Worm (Caenorhabditis elegans) whole organism, L2 larva: ENCODE results near the gene cdh-8.
A peak's percentile ranks its signal among the peaks of the same experiment; 100 is the strongest.

Source experiments
- F13H6.1 ChIP-seq: sonication (generic microtip); optimal IDR thresholded peaks from 2 replicates; lab custom pipeline; 2016; ENCODE audit warnings: missing genetic modification characterization, missing compliant biosample characterization
- R02D3.7 ChIP-seq: fragments of 150-350 bp; optimal IDR thresholded peaks from 2 replicates; lab custom pipeline; 2014; ENCODE audit warnings: missing biosample characterization, missing genetic modification characterization
- Y55F3AM.14 ChIP-seq: fragments of 200-800 bp; sonication (Bioruptor generic); optimal IDR thresholded peaks from 2 replicates; lab custom pipeline; 2018; ENCODE audit warnings: mild to moderate bottlenecking, missing genetic modification characterization, missing compliant biosample characterization
- ZK546.5 ChIP-seq: sonication (generic microtip); optimal IDR thresholded peaks from 2 replicates; lab custom pipeline; 2017; ENCODE audit warnings: missing biosample characterization, missing genetic modification characterization
- aly-2 ChIP-seq: fragments of 150-350 bp; optimal IDR thresholded peaks from 2 replicates; lab custom pipeline; 2014; ENCODE audit warnings: missing biosample characterization, missing genetic modification characterization
- ama-1 ChIP-seq: fragments of 150-350 bp; optimal IDR thresholded peaks from 2 replicates; lab custom pipeline; 2018; ENCODE audit warnings: inconsistent platforms
- blmp-1 ChIP-seq: sonication (generic microtip); optimal IDR thresholded peaks from 2 replicates; lab custom pipeline; 2017; ENCODE audit warnings: missing genetic modification characterization, mild to moderate bottlenecking, missing compliant biosample characterization, antibody characterized with exemption, moderate library complexity; ENCODE audit not compliant: insufficient read depth
- ceh-16 ChIP-seq: fragments of 150-350 bp; optimal IDR thresholded peaks from 2 replicates; lab custom pipeline; 2014; ENCODE audit warnings: missing biosample characterization, missing genetic modification characterization
- ceh-82 ChIP-seq: fragments of 150-350 bp; optimal IDR thresholded peaks from 2 replicates; lab custom pipeline; 2014; ENCODE audit warnings: missing biosample characterization, missing genetic modification characterization
- crh-2 ChIP-seq: sonication (generic microtip); optimal IDR thresholded peaks from 2 replicates; lab custom pipeline; 2017; ENCODE audit warnings: missing biosample characterization, missing genetic modification characterization
- elt-3 ChIP-seq: sonication (generic microtip); optimal IDR thresholded peaks from 2 replicates; lab custom pipeline; 2017; ENCODE audit warnings: missing biosample characterization, missing genetic modification characterization
- fos-1 ChIP-seq: fragments of 150-350 bp; optimal IDR thresholded peaks from 2 replicates; lab custom pipeline; 2014; ENCODE audit warnings: missing biosample characterization, missing genetic modification characterization
- gmeb-1 ChIP-seq: fragments of 150-350 bp; optimal IDR thresholded peaks from 2 replicates; lab custom pipeline; 2014; ENCODE audit warnings: missing biosample characterization, missing genetic modification characterization
- lin-11 ChIP-seq: fragments of 150-350 bp; sonication (generic microtip); optimal IDR thresholded peaks from 2 replicates; lab custom pipeline; 2014; ENCODE audit warnings: missing biosample characterization, missing genetic modification characterization, inconsistent platforms, mixed read lengths
- lin-13 ChIP-seq: fragments of 150-350 bp; optimal IDR thresholded peaks from 2 replicates; lab custom pipeline; 2014; ENCODE audit warnings: missing biosample characterization, missing genetic modification reagents, missing genetic modification characterization
- lsy-2 ChIP-seq, 2 experiments: fragments of 150-350 bp in 1 of 2; sonication (generic microtip) in 1 of 2; optimal IDR thresholded peaks; 2 replicates each; lab custom pipeline; 2014 to 2017; ENCODE audit warnings: missing biosample characterization in 2 of 2, missing genetic modification characterization in 2 of 2
- mdl-1 ChIP-seq, 2 experiments: fragments of 150-350 bp in 1 of 2; sonication (generic microtip) in 1 of 2; optimal IDR thresholded peaks; 2 replicates each; lab custom pipeline; 2017; ENCODE audit warnings: missing biosample characterization in 2 of 2, missing genetic modification characterization in 2 of 2
- nhr-10 ChIP-seq: sonication (generic microtip); optimal IDR thresholded peaks from 2 replicates; lab custom pipeline; 2017; ENCODE audit warnings: missing biosample characterization, missing genetic modification characterization
- nhr-11 ChIP-seq: fragments of 150-350 bp; optimal IDR thresholded peaks from 2 replicates; lab custom pipeline; 2014; ENCODE audit warnings: missing biosample characterization, missing genetic modification characterization
- nhr-129 ChIP-seq: fragments of 150-350 bp; optimal IDR thresholded peaks from 2 replicates; lab custom pipeline; 2014; ENCODE audit warnings: missing biosample characterization, missing genetic modification characterization
- nhr-21 ChIP-seq: fragments of 150-350 bp; optimal IDR thresholded peaks from 2 replicates; lab custom pipeline; 2014; ENCODE audit warnings: missing biosample characterization, missing genetic modification characterization
- nhr-237 ChIP-seq: fragments of 150-350 bp; optimal IDR thresholded peaks from 2 replicates; lab custom pipeline; 2014; ENCODE audit warnings: missing biosample characterization, missing genetic modification characterization
- nhr-6 ChIP-seq: fragments of 150-350 bp; optimal IDR thresholded peaks from 2 replicates; lab custom pipeline; 2014; ENCODE audit warnings: missing biosample characterization, missing genetic modification characterization
- nhr-77 ChIP-seq: fragments of 150-350 bp; optimal IDR thresholded peaks from 2 replicates; lab custom pipeline; 2014; ENCODE audit warnings: missing biosample characterization, missing genetic modification characterization
- peb-1 ChIP-seq: fragments of 150-350 bp; optimal IDR thresholded peaks from 2 replicates; lab custom pipeline; 2014; ENCODE audit warnings: missing biosample characterization, missing genetic modification characterization
- sem-4 ChIP-seq: fragments of 150-350 bp; optimal IDR thresholded peaks from 2 replicates; lab custom pipeline; 2014; ENCODE audit warnings: missing biosample characterization, missing genetic modification reagents, missing genetic modification characterization
- skn-1 ChIP-seq: sonication (generic microtip); optimal IDR thresholded peaks from 2 replicates; lab custom pipeline; 2017; ENCODE audit warnings: missing biosample characterization, missing genetic modification characterization
- sma-3 ChIP-seq: sonication (generic microtip); optimal IDR thresholded peaks from 2 replicates; lab custom pipeline; 2016; ENCODE audit warnings: missing genetic modification reagents, missing genetic modification characterization, missing compliant biosample characterization
- sma-9 ChIP-seq, 2 experiments: fragments of 150-350 bp in 1 of 2; sonication (generic microtip) in 1 of 2; optimal IDR thresholded peaks; 2 replicates each; lab custom pipeline; 2014 to 2016; ENCODE audit warnings: missing genetic modification characterization in 2 of 2, mild to moderate bottlenecking in 1 of 2, missing biosample characterization in 1 of 2, missing compliant biosample characterization in 1 of 2, missing genetic modification reagents in 1 of 2, moderate library complexity in 1 of 2
- snpc-4 ChIP-seq: fragments of 150-350 bp; optimal IDR thresholded peaks from 2 replicates; lab custom pipeline; 2014; ENCODE audit warnings: missing biosample characterization, missing genetic modification characterization
- unc-39 ChIP-seq: fragments of 150-350 bp; optimal IDR thresholded peaks from 2 replicates; lab custom pipeline; 2014; ENCODE audit warnings: missing biosample characterization, missing genetic modification characterization
- unc-62 ChIP-seq: fragments of 150-350 bp; optimal IDR thresholded peaks from 2 replicates; lab custom pipeline; 2014; ENCODE audit warnings: missing biosample characterization, missing genetic modification reagents, missing genetic modification characterization
- zag-1 ChIP-seq: fragments of 150-350 bp; optimal IDR thresholded peaks from 2 replicates; lab custom pipeline; 2014; ENCODE audit warnings: missing biosample characterization, missing genetic modification characterization
- ztf-1 ChIP-seq: fragments of 200-800 bp; sonication (Bioruptor generic); conservative IDR thresholded peaks from 2 replicates; pipeline ENCODE4 v1.3.6; 2022; ENCODE audit warnings: missing genetic modification characterization, missing compliant biosample characterization
- ztf-4 ChIP-seq: fragments of 150-350 bp; optimal IDR thresholded peaks from 2 replicates; lab custom pipeline; 2014; ENCODE audit warnings: missing biosample characterization, missing genetic modification characterization

Gene cdh-8

DNA sequence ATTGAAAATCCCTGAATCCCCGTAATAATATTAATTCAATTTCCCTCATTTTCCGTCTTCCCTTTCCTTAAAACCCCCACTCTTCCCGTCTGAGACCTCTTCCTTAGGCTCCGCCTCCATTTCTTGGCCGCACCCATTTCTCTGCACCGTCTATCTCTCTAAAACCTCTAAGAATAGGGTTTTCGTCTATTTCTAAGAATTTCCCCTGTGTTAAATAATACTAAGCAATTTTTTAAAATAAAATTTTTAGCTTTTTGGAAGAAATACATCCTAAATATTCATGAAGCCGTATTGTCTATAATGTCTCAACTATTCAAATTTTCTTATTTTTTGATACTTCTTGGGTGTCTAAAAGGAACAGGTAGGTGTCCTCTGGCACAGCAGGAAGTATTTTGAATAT lies at the start of gene cdh-8:
TSS of gene cdh-8 (plus strand) at position 301 of the 400 bp plus-strand sequence.
- TF ChIP-seq ztf-4 (tag; lab: Kevin White, UChicago) (no peak), R02D3.7 (no peak), zag-1 (tag; lab: Kevin White, UChicago) (no peak), sem-4 (tag; lab: Kevin White, UChicago) (no peak)

DNA sequence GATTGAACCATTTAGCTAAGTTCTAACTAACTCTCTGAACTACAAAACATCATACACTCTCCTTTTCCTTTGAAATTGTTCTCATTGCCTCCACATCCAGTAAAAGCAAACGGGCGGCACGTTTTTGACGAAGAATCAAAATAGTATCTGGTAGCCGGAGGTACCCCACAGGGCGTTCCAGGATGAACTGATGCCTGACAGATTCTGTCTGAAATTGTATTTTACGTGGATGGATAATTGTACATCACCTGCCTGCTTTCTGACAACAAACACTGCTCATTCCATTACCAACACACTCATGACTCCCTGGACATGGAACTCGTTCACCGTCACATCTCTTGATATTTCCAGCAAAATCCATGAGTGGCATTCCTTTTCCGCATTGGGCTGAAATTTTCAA lies 49.2 kb upstream of the cdh-8 start:
- TF ChIP-seq ceh-16 (tag; lab: Kevin White, UChicago) = no peak
- TF ChIP-seq peb-1 = no peak
- TF ChIP-seq unc-39 (tag; lab: Kevin White, UChicago) = no peak
- TF ChIP-seq aly-2 (tag; lab: Kevin White, UChicago) = no peak
- no peak for TF ChIP-seq nhr-11 (tag; lab: Kevin White, UChicago)
- no peak for TF ChIP-seq nhr-10
- no peak for TF ChIP-seq ZK546.5

DNA sequence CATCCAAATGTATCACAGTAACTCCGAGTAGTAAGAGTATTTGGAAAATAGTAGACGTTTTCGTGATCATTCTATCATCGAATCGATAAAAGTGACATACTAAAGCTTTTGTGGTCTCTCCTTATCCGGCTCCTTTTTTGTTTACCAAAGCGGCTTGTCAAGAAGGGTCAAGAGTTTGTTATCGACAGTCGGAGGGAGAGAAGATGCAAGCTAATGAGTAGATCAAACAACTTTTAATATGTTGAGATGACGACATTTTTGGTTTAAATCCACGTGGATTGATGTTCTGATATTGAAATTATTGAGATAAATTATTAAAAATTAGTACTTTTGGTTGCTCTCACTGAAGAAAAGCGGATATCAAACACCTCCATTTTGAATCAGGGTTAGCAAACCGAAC lies 48.3 kb upstream of the cdh-8 start, which contains the start of gene T21D12.7:
TSS of gene T21D12.7 (minus strand) at position 101 of the 400 bp plus-strand sequence.
- TF ChIP-seq elt-3 (tag; lab: Kevin White, UChicago) (no peak), nhr-77 (no peak), nhr-129 (no peak), snpc-4 (tag; lab: Kevin White, UChicago) (no peak), lin-11 (tag; lab: Kevin White, UChicago) (no peak), blmp-1 (tag; lab: Kevin White, UChicago) (no peak), nhr-11 (tag; lab: Kevin White, UChicago) (no peak), F13H6.1 (tag; lab: Kevin White, UChicago) (no peak), ZK546.5 (no peak), nhr-237 (tag; lab: Kevin White, UChicago) (no peak), mdl-1 (tag; optimal IDR thresholded peaks at IDR 0.05; lab: Kevin White, UChicago) (no peak), peb-1 (no peak)
- TF ChIP-seq, all 48 proteins: peak for 0

DNA sequence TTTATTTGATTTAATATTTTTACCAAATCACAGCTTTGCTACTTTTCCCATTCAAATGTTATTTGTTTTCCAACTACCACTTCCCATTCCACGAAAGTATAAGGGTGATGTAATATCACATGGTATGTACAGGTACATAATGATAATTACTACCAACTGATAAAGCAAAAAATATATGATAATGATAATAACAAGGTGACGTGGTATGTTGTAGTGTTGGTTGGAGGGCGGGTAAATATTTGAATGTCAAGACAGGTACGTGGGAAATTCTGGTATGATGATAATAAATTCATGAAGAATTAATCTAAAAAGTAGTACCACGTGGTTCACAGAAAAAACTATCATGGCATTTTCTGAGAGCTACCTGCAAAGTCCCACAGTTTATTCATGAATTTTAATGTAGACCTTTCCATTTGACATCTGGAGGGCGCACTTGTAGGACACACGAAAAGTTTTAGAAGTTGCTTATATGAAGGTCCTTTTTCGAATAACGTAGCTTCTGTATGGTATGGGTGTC lies 47.7 kb upstream of the cdh-8 start:
- TF ChIP-seq unc-62 (no peak), sem-4 (tag; lab: Kevin White, UChicago) (no peak), lin-11 (tag; lab: Kevin White, UChicago) (no peak), gmeb-1 (tag; lab: Kevin White, UChicago) (peak; percentile 67), Y55F3AM.14 (peak; percentile 47), sma-9 (GFP tag; optimal IDR thresholded peaks at IDR 0.05; lab: Kevin White, UChicago) (peak; percentile 50), sma-9 (tag; optimal IDR thresholded peaks at IDR 0.05; lab: Kevin White, UChicago) (no peak), snpc-4 (tag; lab: Kevin White, UChicago) (no peak), nhr-21 (tag; lab: Kevin White, UChicago) (peak; percentile 3), lin-13 (no peak), blmp-1 (tag; lab: Kevin White, UChicago) (peak; percentile 18), peb-1 (no peak), crh-2 (tag; lab: Kevin White, UChicago) (peak; percentile 90), zag-1 (tag; lab: Kevin White, UChicago) (no peak), ceh-82 (tag; lab: Kevin White, UChicago) (no peak), lsy-2 (tag; optimal IDR thresholded peaks at IDR 0.05; lab: Kevin White, UChicago) (peak in 1 of 2 experiments; percentile 43), F13H6.1 (tag; lab: Kevin White, UChicago) (peak; percentile 6), sma-3 (GFP tag; lab: Kevin White, UChicago) (peak; percentile 56), fos-1 (tag; lab: Kevin White, UChicago) (peak; percentile 80), ama-1 (lab: Kevin White, UChicago) (peak; percentile 13), skn-1 (tag; lab: Kevin White, UChicago) (peak; percentile 87), nhr-10 (no peak)

DNA sequence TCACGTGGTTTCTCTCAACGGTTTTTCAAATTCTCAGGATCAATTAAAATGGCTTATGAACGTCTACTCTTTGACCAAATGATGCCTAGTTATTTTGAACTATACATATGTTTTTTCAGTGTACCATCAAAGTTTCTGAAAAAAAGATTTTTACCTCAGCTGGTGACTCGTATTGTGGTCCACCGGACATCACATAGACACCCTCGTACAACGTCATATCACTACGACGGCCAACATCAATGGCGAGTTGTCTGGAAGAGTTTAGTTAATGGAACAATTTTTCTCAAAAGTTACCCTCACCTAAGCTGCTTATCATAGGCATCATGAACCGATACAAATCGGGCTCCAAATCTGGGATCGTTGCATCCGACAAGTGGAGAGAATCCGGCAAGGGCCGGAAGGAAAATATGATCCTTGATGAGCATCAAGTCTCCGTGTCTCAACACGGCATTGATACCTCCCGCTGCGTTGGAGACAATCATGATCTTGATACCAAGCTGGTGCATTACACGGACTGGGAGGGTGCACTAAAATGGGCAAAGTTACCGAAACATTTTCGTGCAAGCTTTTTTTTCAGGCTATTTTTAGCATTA lies 46.3 kb upstream of the cdh-8 start:
- TF ChIP-seq nhr-6 (tag; lab: Kevin White, UChicago) (no peak), ztf-1 (GFP tag; lab: Robert Waterston, UW) (0 out of 2 replicates have a peak, but pooled peaks have one; percentile 65)
